Fruit fly (Drosophila melanogaster): ENCODE results near the gene chif.

DNA sequence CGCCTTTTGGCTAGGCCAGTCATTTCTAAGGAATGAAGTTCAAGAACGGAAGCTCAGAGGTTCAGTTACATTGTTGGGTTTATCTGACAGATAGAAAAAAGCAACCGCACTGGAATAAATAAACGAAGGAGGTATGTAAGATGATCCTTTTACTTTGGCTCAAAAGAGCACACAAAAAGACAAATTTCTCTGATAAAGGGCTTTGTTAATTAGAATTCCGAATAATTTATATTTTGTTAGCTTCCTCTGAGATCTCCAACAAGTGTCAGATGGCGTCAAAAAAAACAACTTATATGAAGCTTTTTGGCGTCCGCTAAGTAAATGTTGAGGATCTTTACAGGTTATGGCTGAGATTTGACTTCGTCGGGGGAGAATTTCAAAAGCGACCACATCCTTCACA is 14.6 kb downstream of the chif start, which contains the start of gene CG31817:
- TF ChIP-seq psq (GFP tag; optimal IDR thresholded peaks at IDR 0.05) (no peak), CG9705 (GFP tag; optimal IDR thresholded peaks at IDR 0.05) (no peak), Hnf4 (GFP tag; optimal IDR thresholded peaks at IDR 0.05) (no peak), Sp1 (GFP tag; optimal IDR thresholded peaks at IDR 0.05) (no peak), dsf (GFP tag; optimal IDR thresholded peaks at IDR 0.05; ENCODE audit: borderline replicate concordance) (no peak), h (GFP tag; optimal IDR thresholded peaks at IDR 0.05) (no peak)

All from whole organism, wandering third instar larva.